Fruit fly (Drosophila melanogaster) whole organism, embryonic: ENCODE data around the gene simj.

Experiments used
- Abd-B ChIP-seq: fragments of 200-800 bp; sonication (Bioruptor generic); optimal IDR thresholded peaks from 2 replicates; lab custom pipeline; 2018; ENCODE audit warnings: missing biosample characterization, mild to moderate bottlenecking, missing genetic modification characterization, moderate library complexity
- Antp ChIP-seq: fragments of 200-800 bp; sonication (Bioruptor generic); optimal IDR thresholded peaks from 3 replicates; lab custom pipeline; 2016; ENCODE audit warnings: missing biosample characterization, missing genetic modification characterization
- Awh ChIP-seq: fragments of 200-800 bp; sonication (Bioruptor generic); IDR thresholded peaks from 2 replicates; pipeline ENCODE4, ENCODE4 v1.3.6; 2022; ENCODE audit warnings: missing biosample characterization, missing genetic modification characterization
- CG10654 ChIP-seq: fragments of 200-800 bp; sonication (Bioruptor generic); optimal IDR thresholded peaks from 2 replicates; lab custom pipeline; 2016; ENCODE audit warnings: missing biosample characterization, missing genetic modification characterization
- CG12155 ChIP-seq: fragments of 200-800 bp; sonication (Bioruptor generic); optimal IDR thresholded peaks from 3 replicates; lab custom pipeline; 2016; ENCODE audit warnings: missing biosample characterization, missing genetic modification characterization
- CG16863 ChIP-seq: fragments of 200-800 bp; sonication (Bioruptor generic); optimal IDR thresholded peaks from 3 replicates; lab custom pipeline; 2016; ENCODE audit warnings: missing biosample characterization, missing genetic modification characterization
- CG17568 ChIP-seq: fragments of 200-800 bp; sonication (Bioruptor generic); optimal IDR thresholded peaks from 2 replicates; lab custom pipeline; 2018; ENCODE audit warnings: missing biosample characterization, mild to moderate bottlenecking, missing genetic modification characterization, moderate library complexity
- CG17802 ChIP-seq: fragments of 200-800 bp; sonication (Bioruptor generic); optimal IDR thresholded peaks from 2 replicates; lab custom pipeline; 2018; ENCODE audit warnings: missing biosample characterization, mild to moderate bottlenecking, missing genetic modification characterization, moderate library complexity
- CG17829 ChIP-seq: fragments of 200-800 bp; optimal IDR thresholded peaks from 2 replicates; lab custom pipeline; 2019; ENCODE audit warnings: missing biosample characterization, mild to moderate bottlenecking, missing genetic modification characterization, moderate library complexity
- CG1832 ChIP-seq: fragments of 200-800 bp; sonication (Bioruptor generic); optimal IDR thresholded peaks from 2 replicates; lab custom pipeline; 2017; ENCODE audit warnings: missing biosample characterization, mild to moderate bottlenecking, missing genetic modification characterization, inconsistent platforms
- CG30431 ChIP-seq: fragments of 200-800 bp; sonication (Bioruptor generic); optimal IDR thresholded peaks from 2 replicates; lab custom pipeline; 2017; ENCODE audit warnings: missing biosample characterization, missing genetic modification characterization
- CG33213 ChIP-seq: fragments of 200-800 bp; sonication (Bioruptor generic); optimal IDR thresholded peaks from 3 replicates; lab custom pipeline; 2016; ENCODE audit warnings: missing biosample characterization, missing genetic modification characterization
- CG34376 ChIP-seq: fragments of 200-800 bp; sonication (Bioruptor generic); optimal IDR thresholded peaks from 2 replicates; lab custom pipeline; 2018; ENCODE audit warnings: missing biosample characterization, mild to moderate bottlenecking, missing genetic modification characterization
- CG34422 ChIP-seq: fragments of 200-800 bp; sonication (Bioruptor generic); IDR thresholded peaks from 3 replicates; pipeline ENCODE4 v1.3.6; 2022; ENCODE audit warnings: missing biosample characterization, missing genetic modification characterization
- CG7271 ChIP-seq: fragments of 200-800 bp; sonication (Bioruptor generic); optimal IDR thresholded peaks from 2 replicates; lab custom pipeline; 2018; ENCODE audit warnings: missing biosample characterization, mild to moderate bottlenecking, missing genetic modification characterization, moderate library complexity
- CG7556 ChIP-seq: fragments of 200-800 bp; sonication (Bioruptor generic); optimal IDR thresholded peaks from 2 replicates; lab custom pipeline; 2017; ENCODE audit warnings: missing biosample characterization, mild to moderate bottlenecking, missing genetic modification characterization
- CG7745 ChIP-seq: fragments of 200-800 bp; sonication (Bioruptor generic); optimal IDR thresholded peaks from 2 replicates; lab custom pipeline; 2018; ENCODE audit warnings: missing biosample characterization, mild to moderate bottlenecking, missing genetic modification characterization, moderate library complexity
- CG7963 ChIP-seq: fragments of 200-800 bp; sonication (Bioruptor generic); IDR thresholded peaks from 3 replicates; pipeline ENCODE4 v1.3.6; 2022; ENCODE audit warnings: missing biosample characterization, missing genetic modification characterization; ENCODE audit not compliant: partially characterized antibody
- CG8388 ChIP-seq: fragments of 200-800 bp; sonication (Bioruptor generic); optimal IDR thresholded peaks from 2 replicates; lab custom pipeline; 2019; ENCODE audit warnings: missing biosample characterization, mild to moderate bottlenecking, missing genetic modification characterization, moderate library complexity
- CG8478 ChIP-seq: fragments of >200 bp; optimal IDR thresholded peaks from 2 replicates; lab custom pipeline; 2018
- CG9437 ChIP-seq: fragments of 200-800 bp; sonication (Bioruptor generic); optimal IDR thresholded peaks from 2 replicates; lab custom pipeline; 2018; ENCODE audit warnings: missing biosample characterization, mild to moderate bottlenecking, missing genetic modification characterization
- CTCF ChIP-seq: fragments of 200-800 bp; sonication (Bioruptor generic); optimal IDR thresholded peaks from 2 replicates; lab custom pipeline; 2017; ENCODE audit warnings: missing biosample characterization, mild to moderate bottlenecking, missing genetic modification characterization, moderate library complexity
- Camta ChIP-seq: fragments of 200-800 bp; sonication (Bioruptor generic); optimal IDR thresholded peaks from 2 replicates; lab custom pipeline; 2016; ENCODE audit warnings: missing biosample characterization, missing genetic modification characterization
- E2f1 ChIP-seq: fragments of 200-800 bp; sonication (Bioruptor generic); IDR thresholded peaks from 2 replicates; pipeline ENCODE4 v1.3.6; 2022; ENCODE audit warnings: missing biosample characterization, missing genetic modification characterization
- Ets97D ChIP-seq: fragments of 200-800 bp; sonication (Bioruptor generic); optimal IDR thresholded peaks from 3 replicates; lab custom pipeline; 2016; ENCODE audit warnings: missing biosample characterization, missing genetic modification characterization
- Hmx ChIP-seq: fragments of 200-800 bp; sonication (Bioruptor generic); optimal IDR thresholded peaks from 2 replicates; lab custom pipeline; 2016; ENCODE audit warnings: missing biosample characterization, missing genetic modification characterization
- MBD-R2 ChIP-seq: fragments of 200-800 bp; sonication (Bioruptor generic); IDR thresholded peaks from 2 replicates; pipeline ENCODE4 v1.3.6; 2022; ENCODE audit warnings: missing biosample characterization, missing genetic modification characterization
- Mrtf ChIP-seq: fragments of 200-800 bp; sonication (Bioruptor generic); IDR thresholded peaks from 3 replicates; pipeline ENCODE4 v1.3.6; 2022; ENCODE audit warnings: missing biosample characterization, missing genetic modification characterization
- Neu2 ChIP-seq: fragments of 200-800 bp; sonication (Bioruptor generic); optimal IDR thresholded peaks from 3 replicates; lab custom pipeline; 2016; ENCODE audit warnings: missing biosample characterization, missing genetic modification characterization, borderline replicate concordance
- Six4 ChIP-seq: fragments of 200-800 bp; sonication (Bioruptor generic); optimal IDR thresholded peaks from 2 replicates; lab custom pipeline; 2016; ENCODE audit warnings: missing biosample characterization, missing genetic modification characterization
- Sox102F ChIP-seq: fragments of 200-800 bp; sonication (Bioruptor generic); optimal IDR thresholded peaks from 2 replicates; lab custom pipeline; 2018; ENCODE audit warnings: missing biosample characterization, mild to moderate bottlenecking, missing genetic modification characterization, moderate library complexity
- Sry-δ ChIP-seq: fragments of 200-800 bp; sonication (Bioruptor generic); optimal IDR thresholded peaks from 2 replicates; lab custom pipeline; 2016; ENCODE audit warnings: missing biosample characterization, missing genetic modification characterization
- chn ChIP-seq: fragments of 200-800 bp; sonication (Bioruptor generic); optimal IDR thresholded peaks from 2 replicates; lab custom pipeline; 2016; ENCODE audit warnings: missing biosample characterization, missing genetic modification characterization
- danr ChIP-seq: fragments of 200-800 bp; sonication (Bioruptor generic); IDR thresholded peaks from 2 replicates; pipeline ENCODE4 v1.3.6; 2022; ENCODE audit warnings: missing biosample characterization, missing genetic modification characterization
- exex ChIP-seq: fragments of 200-800 bp; sonication (Bioruptor generic); optimal IDR thresholded peaks from 4 replicates; lab custom pipeline; 2018; ENCODE audit warnings: missing biosample characterization, mild to moderate bottlenecking, missing genetic modification characterization, moderate library complexity
- fd102C ChIP-seq: fragments of 200-800 bp; sonication (Bioruptor generic); optimal IDR thresholded peaks from 2 replicates; lab custom pipeline; 2018; ENCODE audit warnings: missing biosample characterization, mild to moderate bottlenecking, missing genetic modification characterization, moderate library complexity
- fd3F ChIP-seq: fragments of 200-800 bp; sonication (Bioruptor generic); optimal IDR thresholded peaks from 2 replicates; lab custom pipeline; 2018; ENCODE audit warnings: missing biosample characterization, mild to moderate bottlenecking, missing genetic modification characterization, moderate library complexity
- gem ChIP-seq: fragments of 200-800 bp; sonication (Bioruptor generic); optimal IDR thresholded peaks from 2 replicates; lab custom pipeline; 2019; ENCODE audit warnings: missing biosample characterization, mild to moderate bottlenecking, missing genetic modification characterization, moderate library complexity
- lbe ChIP-seq: fragments of 200-800 bp; sonication (Bioruptor generic); optimal IDR thresholded peaks from 2 replicates; lab custom pipeline; 2016; ENCODE audit warnings: missing biosample characterization, mild to moderate bottlenecking, missing genetic modification characterization
- nau ChIP-seq: fragments of 200-800 bp; sonication (Bioruptor generic); optimal IDR thresholded peaks from 3 replicates; lab custom pipeline; 2017; ENCODE audit warnings: missing biosample characterization, mild to moderate bottlenecking, missing genetic modification characterization, missing genetic modification reagents
- oc ChIP-seq: fragments of 200-800 bp; sonication (Bioruptor generic); optimal IDR thresholded peaks from 2 replicates; lab custom pipeline; 2018; ENCODE audit warnings: missing biosample characterization, mild to moderate bottlenecking, missing genetic modification characterization, moderate library complexity
- pan ChIP-seq, 4 experiments: fragments of >200 bp in 3 of 4; fragments of 200-800 bp in 1 of 4; sonication (Bioruptor generic) in 1 of 4; optimal IDR thresholded peaks in 3 of 4; IDR thresholded peaks in 1 of 4; 2 replicates each; pipeline versions ENCODE4 v1.3.6 to Lab custom; 2017 to 2022; ENCODE audit warnings: missing biosample characterization in 2 of 4, missing genetic modification characterization in 2 of 4, mixed read lengths in 1 of 4
- rib ChIP-seq: fragments of 200-800 bp; sonication (Bioruptor generic); IDR thresholded peaks from 2 replicates; pipeline ENCODE4 v1.3.6; 2022; ENCODE audit warnings: missing biosample characterization, missing genetic modification characterization
- sc ChIP-seq, 3 experiments: fragments of >200 bp in 2 of 3; fragments of 200-800 bp in 1 of 3; sonication (Bioruptor generic) in 1 of 3; optimal IDR thresholded peaks; 2 replicates in 2 of 3; 3 replicates in 1 of 3; lab custom pipeline; 2017; ENCODE audit warnings: mild to moderate bottlenecking in 1 of 3, missing biosample characterization in 1 of 3, missing genetic modification characterization in 1 of 3, missing genetic modification reagents in 1 of 3
- sens-2 ChIP-seq: fragments of 200-800 bp; sonication (Bioruptor generic); IDR thresholded peaks from 2 replicates; pipeline ENCODE4 v1.3.6; 2022; ENCODE audit warnings: missing biosample characterization, missing genetic modification characterization
- tap ChIP-seq: fragments of 200-800 bp; optimal IDR thresholded peaks from 3 replicates; lab custom pipeline; 2019; ENCODE audit warnings: missing biosample characterization, mild to moderate bottlenecking, missing genetic modification characterization, moderate library complexity
- tgo ChIP-seq: fragments of 200-800 bp; sonication (Bioruptor generic); IDR thresholded peaks from 3 replicates; pipeline ENCODE4 v1.3.6; 2022; ENCODE audit warnings: missing biosample characterization, missing genetic modification characterization
- twi ChIP-seq: fragments of 200-800 bp; optimal IDR thresholded peaks from 2 replicates; lab custom pipeline; 2019; ENCODE audit warnings: missing biosample characterization, mild to moderate bottlenecking, missing genetic modification characterization, moderate library complexity
- wor ChIP-seq: fragments of 200-800 bp; sonication (Bioruptor generic); IDR thresholded peaks from 2 replicates; pipeline ENCODE4 v1.3.6; 2022; ENCODE audit warnings: missing biosample characterization, missing genetic modification characterization

The simj gene

dm6 chr3L:10656451-10657198 is 7.9 kb upstream of the simj start (continued):
- TF ChIP-seq tgo (GFP tag; lab: Robert Waterston, UW), result peak; percentile 29; the same call in 1 of the 3 replicates
- TF ChIP-seq CG34422 (GFP tag; lab: Robert Waterston, UW), result no peak; the same call in 2 of the 3 replicates
- TF ChIP-seq Mrtf (GFP tag; lab: Robert Waterston, UW), result no peak
- TF ChIP-seq CG7271 (tag; lab: Kevin White, UChicago), result peak; percentile 40
- TF ChIP-seq lbe, result no peak
- no peak for TF ChIP-seq sc (optimal IDR thresholded peaks at IDR 0.05; lab: Kevin White, UChicago)
- TF ChIP-seq sc (GFP tag; optimal IDR thresholded peaks at IDR 0.05; lab: Kevin White, UChicago), result peak; percentile 62
- peak; percentile 14 for TF ChIP-seq CG17829 (tag; lab: Kevin White, UChicago)
- TF ChIP-seq CG17568 (GFP tag; lab: Kevin White, UChicago), result peak; percentile 88
- TF ChIP-seq Six4, result peak; percentile 0
- no peak for TF ChIP-seq fd102C (GFP tag; lab: Kevin White, UChicago)
- no peak for TF ChIP-seq pan (optimal IDR thresholded peaks at IDR 0.05; lab: Kevin White, UChicago)
- TF ChIP-seq pan (GFP tag; optimal IDR thresholded peaks at IDR 0.05 in 1 of 2, IDR thresholded peaks at IDR 0.05 in 1 of 2), result peak in 1 of 2 experiments; percentile 62
- peak; percentile 14 for TF ChIP-seq CTCF (GFP tag; lab: Kevin White, UChicago)
- peak; percentile 80 for TF ChIP-seq CG33213 (GFP tag; lab: Kevin White, UChicago)
- peak; percentile 54 for TF ChIP-seq CG7556
- peak; percentile 13; the same call in 1 of the 2 replicates for TF ChIP-seq MBD-R2 (GFP tag; lab: Robert Waterston, UW)
- TF ChIP-seq CG10654, result peak; percentile 54
- peak; percentile 51 for TF ChIP-seq Antp (GFP tag; lab: Kevin White, UChicago)
- TF ChIP-seq CG8478 (lab: Kevin White, UChicago), result no peak
- TF ChIP-seq wor, result no peak
- TF ChIP-seq Sry-δ, result peak; percentile 34
- TF ChIP-seq twi (tag; lab: Kevin White, UChicago), result peak; percentile 97
- peak; percentile 75 for TF ChIP-seq Awh (GFP tag; lab: Robert Waterston, UW)
- TF ChIP-seq Hmx, result no peak
- peak; percentile 86 for TF ChIP-seq nau (GFP tag; lab: Kevin White, UChicago)
- no peak for TF ChIP-seq rib
- no peak for TF ChIP-seq CG7963 (GFP tag; lab: Robert Waterston, UW)
- TF ChIP-seq gem, result peak; percentile 69
- TF ChIP-seq CG34376 (GFP tag; lab: Kevin White, UChicago), result peak; percentile 56
- peak; percentile 45 for TF ChIP-seq oc (tag; lab: Kevin White, UChicago)
- no peak for TF ChIP-seq Abd-B (GFP tag; lab: Kevin White, UChicago)
- TF ChIP-seq CG16863 (GFP tag; lab: Kevin White, UChicago), result peak; percentile 40
- no peak for TF ChIP-seq CG9437 (GFP tag; lab: Kevin White, UChicago)
- peak; percentile 32 for TF ChIP-seq CG12155 (GFP tag; lab: Kevin White, UChicago)
- TF ChIP-seq sens-2 (GFP tag; lab: Robert Waterston, UW), result no peak
- peak; percentile 70 for TF ChIP-seq Sox102F
- TF ChIP-seq CG7745 (tag; lab: Kevin White, UChicago), result no peak
- TF ChIP-seq chn (GFP tag; lab: Kevin White, UChicago), result peak; percentile 21
- TF ChIP-seq CG30431 (GFP tag; lab: Kevin White, UChicago), result no peak
- TF ChIP-seq CG1832 (GFP tag; lab: Kevin White, UChicago), result no peak
- TF ChIP-seq E2f1 (GFP tag; lab: Robert Waterston, UW), result 0 out of 2 replicates have a peak, but pooled peaks have one; percentile 14
- peak; percentile 68 for TF ChIP-seq Camta (GFP tag; lab: Kevin White, UChicago)
- no peak for TF ChIP-seq CG17802 (tag; lab: Kevin White, UChicago)
- peak; percentile 19 for TF ChIP-seq Ets97D (GFP tag; lab: Kevin White, UChicago)
- peak; percentile 69 for TF ChIP-seq fd3F
- no peak for TF ChIP-seq CG8388 (GFP tag; lab: Kevin White, UChicago)
- no peak for TF ChIP-seq Neu2
- peak; percentile 23 for TF ChIP-seq tap (tag; lab: Kevin White, UChicago)
- TF ChIP-seq danr (GFP tag; lab: Robert Waterston, UW), result no peak
- peak; percentile 22 for TF ChIP-seq exex (tag; lab: Kevin White, UChicago)
